Worm (Caenorhabditis elegans) whole organism, L3 larva: ENCODE data around the gene R160.4.

Source experiments
- R02D3.7 ChIP-seq: fragments of 150-350 bp; optimal IDR thresholded peaks from 2 replicates; lab custom pipeline; 2014; ENCODE audit warnings: missing biosample characterization, missing genetic modification characterization
- ZK546.5 ChIP-seq: sonication (generic microtip); optimal IDR thresholded peaks from 2 replicates; lab custom pipeline; 2017; ENCODE audit warnings: missing biosample characterization, missing genetic modification characterization
- ama-1 ChIP-seq: fragments of 150-350 bp; optimal IDR thresholded peaks from 2 replicates; lab custom pipeline; 2018
- ceh-16 ChIP-seq: sonication (generic microtip); optimal IDR thresholded peaks from 2 replicates; lab custom pipeline; 2017; ENCODE audit warnings: missing biosample characterization, missing genetic modification characterization
- ceh-28 ChIP-seq: fragments of 150-350 bp; optimal IDR thresholded peaks from 2 replicates; lab custom pipeline; 2014; ENCODE audit warnings: missing biosample characterization, missing genetic modification reagents, missing genetic modification characterization
- ceh-82 ChIP-seq: fragments of 150-350 bp; optimal IDR thresholded peaks from 2 replicates; lab custom pipeline; 2014; ENCODE audit warnings: missing biosample characterization, missing genetic modification characterization
- egl-27 ChIP-seq: sonication (generic microtip); optimal IDR thresholded peaks from 4 replicates; lab custom pipeline; 2017; ENCODE audit warnings: missing biosample characterization, missing genetic modification reagents, missing genetic modification characterization
- elt-2 ChIP-seq: sonication (generic microtip); optimal IDR thresholded peaks from 2 replicates; lab custom pipeline; 2016; ENCODE audit warnings: missing genetic modification reagents, mild to moderate bottlenecking, missing genetic modification characterization, missing compliant biosample characterization
- elt-3 ChIP-seq, 3 experiments: fragments of 150-350 bp in 1 of 3; sonication (generic microtip) in 2 of 3; optimal IDR thresholded peaks; 2 replicates in 2 of 3; 4 replicates in 1 of 3; lab custom pipeline; 2014 to 2017; ENCODE audit warnings: missing biosample characterization in 3 of 3, missing genetic modification characterization in 3 of 3
- eor-1 ChIP-seq, 2 experiments: fragments of 150-350 bp; optimal IDR thresholded peaks; 2 replicates each; lab custom pipeline; 2014 to 2018; ENCODE audit warnings: missing biosample characterization in 2 of 2, missing genetic modification characterization in 2 of 2
- fkh-2 ChIP-seq: fragments of 150-350 bp; optimal IDR thresholded peaks from 2 replicates; lab custom pipeline; 2014; ENCODE audit warnings: missing biosample characterization, missing genetic modification reagents, missing genetic modification characterization
- fos-1 ChIP-seq: fragments of 150-350 bp; optimal IDR thresholded peaks from 2 replicates; lab custom pipeline; 2014; ENCODE audit warnings: missing biosample characterization, missing genetic modification characterization
- hmg-11 ChIP-seq: sonication (generic microtip); optimal IDR thresholded peaks from 2 replicates; lab custom pipeline; 2016; ENCODE audit warnings: missing genetic modification characterization, missing compliant biosample characterization
- lin-39 ChIP-seq: fragments of 150-350 bp; optimal IDR thresholded peaks from 2 replicates; lab custom pipeline; 2018; ENCODE audit warnings: missing biosample characterization, missing genetic modification reagents, missing genetic modification characterization
- mdl-1 ChIP-seq: fragments of 150-350 bp; optimal IDR thresholded peaks from 2 replicates; lab custom pipeline; 2014; ENCODE audit warnings: missing biosample characterization, missing genetic modification characterization
- mml-1 ChIP-seq: fragments of 150-350 bp; sonication (generic microtip); optimal IDR thresholded peaks from 3 replicates; lab custom pipeline; 2014; ENCODE audit warnings: missing biosample characterization, missing genetic modification characterization
- nfya-1 ChIP-seq: sonication (generic microtip); optimal IDR thresholded peaks from 2 replicates; lab custom pipeline; 2017; ENCODE audit warnings: missing genetic modification characterization, mild to moderate bottlenecking, missing compliant biosample characterization, antibody characterized with exemption, moderate library complexity; ENCODE audit not compliant: insufficient read depth
- nhr-11 ChIP-seq: fragments of 150-350 bp; optimal IDR thresholded peaks from 2 replicates; lab custom pipeline; 2014; ENCODE audit warnings: missing biosample characterization, missing genetic modification characterization
- nhr-12 ChIP-seq: fragments of 150-350 bp; optimal IDR thresholded peaks from 2 replicates; lab custom pipeline; 2014; ENCODE audit warnings: missing biosample characterization, missing genetic modification characterization
- nhr-23 ChIP-seq: fragments of 150-350 bp; optimal IDR thresholded peaks from 2 replicates; lab custom pipeline; 2014; ENCODE audit warnings: missing biosample characterization, missing genetic modification reagents, missing genetic modification characterization
- nhr-237 ChIP-seq: fragments of 150-350 bp; optimal IDR thresholded peaks from 2 replicates; lab custom pipeline; 2014; ENCODE audit warnings: missing biosample characterization, missing genetic modification characterization
- nhr-28 ChIP-seq: fragments of 150-350 bp; optimal IDR thresholded peaks from 2 replicates; lab custom pipeline; 2014; ENCODE audit warnings: missing biosample characterization, missing genetic modification characterization
- nhr-43 ChIP-seq: sonication (generic microtip); optimal IDR thresholded peaks from 2 replicates; lab custom pipeline; 2016; ENCODE audit warnings: mild to moderate bottlenecking, missing genetic modification characterization, missing compliant biosample characterization; ENCODE audit not compliant: poor library complexity, severe bottlenecking
- nhr-67 ChIP-seq: fragments of 150-350 bp; optimal IDR thresholded peaks from 2 replicates; lab custom pipeline; 2014; ENCODE audit warnings: missing biosample characterization, missing genetic modification characterization
- nhr-77 ChIP-seq: fragments of 150-350 bp; optimal IDR thresholded peaks from 2 replicates; lab custom pipeline; 2014; ENCODE audit warnings: missing biosample characterization, missing genetic modification characterization
- pha-4 ChIP-seq: fragments of 150-350 bp; optimal IDR thresholded peaks from 2 replicates; lab custom pipeline; 2014; ENCODE audit warnings: missing biosample characterization, missing genetic modification reagents, missing genetic modification characterization
- sea-2 ChIP-seq: fragments of 150-350 bp; sonication (generic microtip); optimal IDR thresholded peaks from 4 replicates; lab custom pipeline; 2014; ENCODE audit warnings: missing biosample characterization, missing genetic modification reagents, missing genetic modification characterization
- skn-1 ChIP-seq: fragments of 150-350 bp; optimal IDR thresholded peaks from 2 replicates; lab custom pipeline; 2014; ENCODE audit warnings: missing biosample characterization, missing genetic modification characterization
- tbx-2 ChIP-seq: sonication (generic microtip); optimal IDR thresholded peaks from 2 replicates; lab custom pipeline; 2016; ENCODE audit warnings: mild to moderate bottlenecking, missing genetic modification characterization, missing compliant biosample characterization
- unc-39 ChIP-seq: sonication (generic microtip); optimal IDR thresholded peaks from 4 replicates; lab custom pipeline; 2017; ENCODE audit warnings: missing biosample characterization, missing genetic modification characterization
- unc-62 ChIP-seq: fragments of 150-350 bp; sonication (generic microtip); optimal IDR thresholded peaks from 4 replicates; lab custom pipeline; 2014; ENCODE audit warnings: missing biosample characterization, missing genetic modification reagents, missing genetic modification characterization
- zag-1 ChIP-seq: fragments of 150-350 bp; optimal IDR thresholded peaks from 2 replicates; lab custom pipeline; 2014; ENCODE audit warnings: missing biosample characterization, missing genetic modification characterization
- ztf-11 ChIP-seq: fragments of 150-350 bp; optimal IDR thresholded peaks from 2 replicates; lab custom pipeline; 2014; ENCODE audit warnings: missing biosample characterization, missing genetic modification characterization

The R160.4 gene

ce11 chrX:4371988-4372387, 3.3 kb upstream of the R160.4 start, which contains the start of gene R160.14:
R160.14 (minus strand) TSS chrX:4372088.
- TF ChIP-seq nhr-43 (tag; lab: Kevin White, UChicago) (no peak), sea-2 (GFP tag; lab: Kevin White, UChicago) (no peak), egl-27 (tag; lab: Kevin White, UChicago) (no peak), nhr-11 (tag; lab: Kevin White, UChicago) (no peak), elt-2 (tag; lab: Kevin White, UChicago) (no peak), nhr-12 (tag; lab: Kevin White, UChicago) (no peak), nhr-23 (tag; lab: Kevin White, UChicago) (no peak), tbx-2 (no peak), elt-3 (tag; optimal IDR thresholded peaks at IDR 0.05; lab: Kevin White, UChicago) (no peak), ceh-16 (tag; lab: Kevin White, UChicago) (no peak)

DNA sequence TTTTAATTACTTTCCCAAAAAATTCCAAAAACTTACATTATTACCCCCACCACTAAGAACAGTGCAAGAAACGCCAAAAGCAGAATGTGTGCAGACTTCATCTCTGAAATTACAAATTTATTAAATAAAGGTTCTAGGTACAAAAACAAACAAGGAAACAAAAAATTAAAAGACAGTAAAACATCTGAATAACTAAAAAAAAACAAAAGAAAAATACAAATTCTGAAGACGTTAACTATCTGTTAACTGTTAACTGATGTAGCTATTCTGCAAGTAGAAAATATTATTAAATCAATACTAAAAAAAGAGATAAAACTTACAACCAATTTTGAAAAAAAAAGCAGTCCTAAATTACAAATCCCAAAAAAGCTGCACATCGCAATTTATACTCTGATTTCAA, 2.7 kb upstream of the R160.4 start, which contains the start of gene R160.13:
Gene R160.13, minus strand, starts transcription at position 101 of the 400 bp plus-strand sequence.
- TF ChIP-seq nhr-237 (tag; lab: Kevin White, UChicago) (no peak), nhr-77 (tag; lab: Kevin White, UChicago) (no peak)

DNA sequence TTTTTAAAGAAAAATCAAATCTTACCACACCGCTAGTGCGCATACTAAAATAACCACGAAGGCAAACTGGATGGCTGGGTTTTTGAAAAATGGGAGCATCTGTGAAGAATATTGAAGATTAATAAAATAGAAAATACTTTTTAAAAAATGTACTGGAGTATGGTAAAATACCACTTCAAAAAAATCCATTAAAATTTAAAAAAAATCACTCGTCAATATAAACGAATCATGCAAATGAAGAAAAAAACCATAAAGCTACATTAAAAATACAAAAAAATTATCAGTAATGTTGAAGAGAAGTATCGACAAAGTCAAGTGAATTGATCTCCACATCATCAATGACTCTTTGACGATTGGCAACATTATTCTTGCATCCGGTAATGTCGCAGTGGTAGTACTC, 2.1 kb upstream of the R160.4 start, which contains the start of gene R160.5:
Gene R160.5, minus strand, starts transcription at position 101 of the 400 bp plus-strand sequence.
- TF ChIP-seq ZK546.5 (tag; lab: Kevin White, UChicago) (no peak), lin-39 (tag; lab: Kevin White, UChicago) (no peak), nhr-237 (tag; lab: Kevin White, UChicago) (no peak), elt-2 (tag; lab: Kevin White, UChicago) (no peak), pha-4 (no peak), tbx-2 (no peak), skn-1 (no peak), ceh-28 (tag; lab: Kevin White, UChicago) (no peak), ceh-82 (tag; lab: Kevin White, UChicago) (no peak)

DNA sequence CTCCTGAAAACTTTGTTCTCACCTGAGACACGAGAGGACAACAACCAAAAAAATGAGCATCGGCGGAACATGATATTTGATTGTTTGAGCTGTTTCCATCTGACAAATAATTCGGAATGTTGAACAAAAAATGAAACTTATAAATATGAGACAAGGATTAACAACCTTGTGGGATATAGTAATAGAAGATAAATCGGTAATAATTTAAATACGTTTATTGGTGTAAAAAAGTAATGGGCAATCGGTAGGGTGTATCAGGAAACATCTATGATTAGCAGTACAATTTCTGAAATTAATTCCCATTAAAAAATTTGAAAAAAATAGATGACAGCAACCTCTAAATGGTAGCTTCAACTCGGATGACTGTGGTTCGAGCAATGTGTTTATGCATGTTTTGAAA, 1.3 kb downstream of the R160.4 start, which contains the start of gene R160.10:
Gene R160.10, minus strand, starts transcription at position 101 of the 400 bp plus-strand sequence.
- TF ChIP-seq eor-1 (tag; optimal IDR thresholded peaks at IDR 0.05; lab: Kevin White, UChicago) = no peak
- TF ChIP-seq fos-1 = no peak
- TF ChIP-seq sea-2 (GFP tag; lab: Kevin White, UChicago) = no peak
- no peak for TF ChIP-seq unc-62 (GFP tag; lab: Kevin White, UChicago)
- TF ChIP-seq lin-39 (tag; lab: Kevin White, UChicago) = no peak
- TF ChIP-seq fkh-2 = no peak
- no peak for TF ChIP-seq pha-4
- no peak for TF ChIP-seq R02D3.7 (tag; lab: Kevin White, UChicago)
- no peak for TF ChIP-seq ceh-28 (tag; lab: Kevin White, UChicago)
- TF ChIP-seq nfya-1 = no peak
- no peak for TF ChIP-seq nhr-28 (tag; lab: Kevin White, UChicago)
- TF ChIP-seq ztf-11 (tag; lab: Kevin White, UChicago) = no peak
- no peak for TF ChIP-seq unc-39 (tag; lab: Kevin White, UChicago)
- no peak for TF ChIP-seq nhr-237 (tag; lab: Kevin White, UChicago)
- TF ChIP-seq tbx-2 = no peak
- no peak for TF ChIP-seq mml-1 (tag; lab: Kevin White, UChicago)
- TF ChIP-seq mdl-1 (tag; lab: Kevin White, UChicago) = no peak

DNA sequence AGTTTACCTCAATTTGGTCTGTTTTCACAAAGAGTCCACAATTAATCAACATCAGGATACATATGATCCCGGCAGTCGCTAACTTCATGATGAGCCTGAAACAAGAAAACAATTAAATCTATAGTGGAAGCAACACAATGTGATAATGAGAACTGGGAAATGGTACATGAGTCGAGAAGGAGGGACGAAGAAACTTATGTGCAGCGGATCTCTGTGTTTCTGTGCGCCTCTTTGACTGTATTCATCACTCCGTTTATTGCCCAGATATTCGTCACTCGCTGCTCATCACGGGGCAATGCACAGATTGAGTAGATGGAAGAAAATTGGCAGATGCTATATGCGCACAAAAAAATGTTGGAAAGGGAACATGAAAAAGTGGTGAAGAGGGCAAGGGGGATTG, 2.5 kb downstream of the R160.4 start, which contains the start of gene R160.3:
Gene R160.3, minus strand, starts transcription at position 101 of the 400 bp plus-strand sequence.
- TF ChIP-seq nhr-43 (tag; lab: Kevin White, UChicago) = no peak
- TF ChIP-seq hmg-11 (tag; lab: Kevin White, UChicago) = no peak
- no peak for TF ChIP-seq tbx-2
- TF ChIP-seq nhr-67 (tag; lab: Kevin White, UChicago) = no peak
- no peak for TF ChIP-seq unc-39 (tag; lab: Kevin White, UChicago)
- no peak for TF ChIP-seq ama-1 (lab: Kevin White, UChicago)
- TF ChIP-seq skn-1 = no peak
- TF ChIP-seq sea-2 (GFP tag; lab: Kevin White, UChicago) = no peak
- TF ChIP-seq zag-1 (tag; lab: Kevin White, UChicago) = no peak
- TF ChIP-seq pha-4 = no peak
- TF ChIP-seq ceh-82 (tag; lab: Kevin White, UChicago) = no peak
- TF ChIP-seq, all 47 proteins: peak for 0
